Worm (Caenorhabditis elegans) whole organism, L1 larva: Measurements from ENCODE around the gene C05C9.2.

ENCODE experiments used
- ama-1 ChIP-seq: fragments of 150-350 bp; optimal IDR thresholded peaks from 2 replicates; lab custom pipeline; 2014
- blmp-1 ChIP-seq: fragments of 150-350 bp; optimal IDR thresholded peaks from 2 replicates; lab custom pipeline; 2014; ENCODE audit warnings: missing biosample characterization, missing genetic modification characterization
- ceh-82 ChIP-seq, 3 experiments: fragments of 150-350 bp in 1 of 3; sonication (generic microtip) in 2 of 3; optimal IDR thresholded peaks; 2 replicates each; lab custom pipeline; 2014 to 2017; ENCODE audit warnings: missing biosample characterization in 3 of 3, missing genetic modification characterization in 3 of 3
- mdl-1 ChIP-seq, 2 experiments: fragments of 150-350 bp; optimal IDR thresholded peaks; 2 replicates each; lab custom pipeline; 2014 to 2017; ENCODE audit warnings: missing biosample characterization in 2 of 2, missing genetic modification characterization in 2 of 2, inconsistent platforms in 1 of 2
- mef-2 ChIP-seq: fragments of 150-350 bp; optimal IDR thresholded peaks from 2 replicates; lab custom pipeline; 2014; ENCODE audit warnings: missing biosample characterization, missing genetic modification characterization
- nhr-90 ChIP-seq: sonication (generic microtip); optimal IDR thresholded peaks from 2 replicates; lab custom pipeline; 2016; ENCODE audit warnings: mild to moderate bottlenecking, missing genetic modification characterization, missing compliant biosample characterization; ENCODE audit not compliant: poor library complexity
- snpc-4 ChIP-seq: fragments of 150-350 bp; optimal IDR thresholded peaks from 2 replicates; lab custom pipeline; 2014; ENCODE audit warnings: missing biosample characterization, missing genetic modification characterization
- unc-62 ChIP-seq: fragments of 150-350 bp; optimal IDR thresholded peaks from 2 replicates; lab custom pipeline; 2014; ENCODE audit warnings: missing biosample characterization, missing genetic modification reagents, missing genetic modification characterization
- ztf-4 ChIP-seq: fragments of 150-350 bp; optimal IDR thresholded peaks from 2 replicates; lab custom pipeline; 2014; ENCODE audit warnings: missing biosample characterization, missing genetic modification characterization

DNA sequence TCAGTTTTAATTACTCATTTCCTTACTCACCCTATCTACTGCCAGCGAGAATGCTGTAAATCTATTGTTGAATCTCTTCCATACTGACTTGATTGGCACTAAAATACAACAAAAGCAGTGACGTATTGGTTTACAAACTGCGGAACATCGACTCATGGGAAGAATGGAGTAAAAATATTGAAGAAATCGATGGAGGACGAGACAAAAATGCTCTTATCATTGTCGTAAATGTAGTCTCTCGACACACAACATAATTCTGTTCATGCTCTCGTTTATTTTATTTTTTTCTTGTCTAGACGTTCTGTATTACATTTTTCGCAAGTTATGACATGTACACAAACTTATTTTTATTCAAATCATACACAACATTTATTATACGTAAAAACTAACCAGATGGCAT is 50.9 kb downstream of the C05C9.2 start, which contains the start of gene C34F6.11:
- TF ChIP-seq mef-2 (tag; lab: Kevin White, UChicago): no peak
- TF ChIP-seq snpc-4: no peak
- no peak for TF ChIP-seq ceh-82 (tag; optimal IDR thresholded peaks at IDR 0.05; lab: Kevin White, UChicago)
- no peak for TF ChIP-seq ama-1 (lab: Kevin White, UChicago)
- TF ChIP-seq blmp-1 (tag; lab: Kevin White, UChicago): no peak
- TF ChIP-seq unc-62: no peak
- no peak for TF ChIP-seq mdl-1 (tag; optimal IDR thresholded peaks at IDR 0.05; lab: Kevin White, UChicago)
- no peak for TF ChIP-seq ztf-4 (tag; lab: Kevin White, UChicago)
- no peak for TF ChIP-seq nhr-90
